Worm (Caenorhabditis elegans): ENCODE results near the gene ger-1.

- no peak for TF ChIP-seq F10E7.11 (tag; optimal IDR thresholded peaks at IDR 0.05)
- TF ChIP-seq ztf-26 (tag; optimal IDR thresholded peaks at IDR 0.05), result no peak
- no peak for TF ChIP-seq madf-3 (GFP tag; IDR thresholded peaks at IDR 0.05)
- TF ChIP-seq hlh-26 (GFP tag; conservative IDR thresholded peaks at IDR 0.05), result no peak
- no peak for TF ChIP-seq snpc-4 (GFP tag; optimal IDR thresholded peaks at IDR 0.05)
- TF ChIP-seq snpc-4 (tag; optimal IDR thresholded peaks at IDR 0.05), result no peak
- no peak for TF ChIP-seq atf-7 (tag; optimal IDR thresholded peaks at IDR 0.05)
- no peak for TF ChIP-seq Y53F4B.3 (GFP tag; IDR thresholded peaks at IDR 0.05)
- no peak for TF ChIP-seq attf-6 (GFP tag; IDR thresholded peaks at IDR 0.05)
- no peak for TF ChIP-seq nhr-27 (tag; optimal IDR thresholded peaks at IDR 0.05)
- peak in 1 of 3 experiments; percentile 63 for TF ChIP-seq lin-35 (GFP tag; optimal IDR thresholded peaks at IDR 0.05)
- no peak for TF ChIP-seq unc-62 (GFP tag; optimal IDR thresholded peaks at IDR 0.05)
- TF ChIP-seq egl-44 (GFP tag; IDR thresholded peaks at IDR 0.05), result no peak
- no peak for TF ChIP-seq B0035.1 (tag; optimal IDR thresholded peaks at IDR 0.05)
Observed at ce11 chrIII:7068520-7069113, 1.3 kb upstream of the ger-1 start, which contains the start of the genes ubc-18 and R01H2.8.

All from whole organism, young adult.